Fruit fly (Drosophila melanogaster) whole organism, prepupa: ENCODE data around the gene CG15200.

Experiments
- CG16779 ChIP-seq: fragments of 200-800 bp; sonication (Bioruptor generic); optimal IDR thresholded peaks from 3 replicates; lab custom pipeline; 2017; ENCODE audit warnings: missing biosample characterization, mild to moderate bottlenecking, missing genetic modification characterization
- CG4318 ChIP-seq: fragments of 200-800 bp; sonication (Bioruptor generic); optimal IDR thresholded peaks from 3 replicates; lab custom pipeline; 2017; ENCODE audit warnings: missing biosample characterization, mild to moderate bottlenecking, missing genetic modification characterization
- CG6276 ChIP-seq: fragments of 200-800 bp; sonication (Bioruptor generic); optimal IDR thresholded peaks from 2 replicates; lab custom pipeline; 2017; ENCODE audit warnings: missing biosample characterization, mild to moderate bottlenecking, missing genetic modification characterization
- CG6808 ChIP-seq: fragments of 200-800 bp; sonication (Bioruptor generic); optimal IDR thresholded peaks from 3 replicates; lab custom pipeline; 2017; ENCODE audit warnings: missing biosample characterization, missing genetic modification characterization, mild to moderate bottlenecking, moderate library complexity, missing genetic modification reagents
- Eip78C ChIP-seq: fragments of 200-800 bp; sonication (Bioruptor generic); peaks from one replicate; lab custom pipeline; 2016; ENCODE audit warnings: missing biosample characterization, missing genetic modification characterization
- Met ChIP-seq: fragments of 200-800 bp; sonication (Bioruptor generic); optimal IDR thresholded peaks from 3 replicates; lab custom pipeline; 2016; ENCODE audit warnings: missing biosample characterization, missing genetic modification characterization
- OdsH ChIP-seq: fragments of 200-800 bp; sonication (Bioruptor generic); optimal IDR thresholded peaks from 3 replicates; lab custom pipeline; 2016; ENCODE audit warnings: missing biosample characterization, missing genetic modification characterization
- Sox15 ChIP-seq: fragments of 200-800 bp; sonication (Bioruptor generic); optimal IDR thresholded peaks from 3 replicates; lab custom pipeline; 2016; ENCODE audit warnings: missing biosample characterization, missing genetic modification characterization
- acj6 ChIP-seq: fragments of 200-800 bp; sonication (Bioruptor generic); optimal IDR thresholded peaks from 3 replicates; lab custom pipeline; 2016; ENCODE audit warnings: missing biosample characterization, missing genetic modification characterization
- eg ChIP-seq: fragments of 200-800 bp; sonication (Bioruptor generic); IDR thresholded peaks from 3 replicates; pipeline ENCODE4 v1.3.6; 2022; ENCODE audit warnings: missing biosample characterization, missing genetic modification characterization

- TF ChIP-seq Sox15 (GFP tag; lab: Kevin White, UChicago) (no peak), CG4318 (no peak), CG6276 (GFP tag; lab: Kevin White, UChicago) (no peak), CG16779 (tag; lab: Kevin White, UChicago) (no peak), OdsH (GFP tag; lab: Kevin White, UChicago) (no peak), Met (GFP tag; lab: Kevin White, UChicago) (no peak), acj6 (GFP tag; lab: Kevin White, UChicago) (no peak), Eip78C (no peak), CG6808 (GFP tag; lab: Kevin White, UChicago) (no peak), eg (no peak)
Observed at dm6 chrX:11201948-11202347, 19.2 kb downstream of the CG15200 start, which contains the start of gene CG11106.
